Worm (Caenorhabditis elegans): ENCODE data around the gene F48B9.1.

The F48B9.1 gene

DNA sequence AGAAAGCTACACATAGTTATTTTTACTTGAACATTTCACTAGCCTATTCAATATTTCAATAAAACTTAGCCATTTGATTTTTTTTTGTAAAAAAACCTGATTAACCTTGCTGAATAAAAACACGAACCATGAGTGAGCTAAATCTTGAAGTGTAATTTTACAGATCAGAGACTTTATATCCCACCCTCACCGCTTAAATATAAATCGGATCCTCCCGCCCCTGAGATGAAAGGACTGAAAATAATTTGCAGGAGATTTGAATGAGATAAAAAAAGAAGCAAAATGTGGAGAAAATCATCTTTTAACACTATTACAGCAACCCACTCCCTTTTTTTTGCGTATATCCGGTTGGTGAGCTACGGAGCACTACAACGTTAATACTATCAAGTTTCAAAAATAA, 30.7 kb upstream of the F48B9.1 start, which contains the start of gene npax-2:
Gene npax-2 (minus strand): TSS at position 101 of the 400 bp plus-strand sequence.
- no peak for TF ChIP-seq F13C5.2 (tag; optimal IDR thresholded peaks at IDR 0.05)
- TF ChIP-seq scrt-1 (GFP tag; IDR thresholded peaks at IDR 0.05): no peak
- TF ChIP-seq ets-7 (tag; optimal IDR thresholded peaks at IDR 0.05): no peak
- TF ChIP-seq hmbx-1 (tag; optimal IDR thresholded peaks at IDR 0.05): no peak
- no peak for TF ChIP-seq tra-4 (tag; optimal IDR thresholded peaks at IDR 0.05)
- no peak for TF ChIP-seq tbx-11 (GFP tag; IDR thresholded peaks at IDR 0.05)
- no peak for TF ChIP-seq sea-1 (GFP tag; conservative IDR thresholded peaks at IDR 0.05)

DNA sequence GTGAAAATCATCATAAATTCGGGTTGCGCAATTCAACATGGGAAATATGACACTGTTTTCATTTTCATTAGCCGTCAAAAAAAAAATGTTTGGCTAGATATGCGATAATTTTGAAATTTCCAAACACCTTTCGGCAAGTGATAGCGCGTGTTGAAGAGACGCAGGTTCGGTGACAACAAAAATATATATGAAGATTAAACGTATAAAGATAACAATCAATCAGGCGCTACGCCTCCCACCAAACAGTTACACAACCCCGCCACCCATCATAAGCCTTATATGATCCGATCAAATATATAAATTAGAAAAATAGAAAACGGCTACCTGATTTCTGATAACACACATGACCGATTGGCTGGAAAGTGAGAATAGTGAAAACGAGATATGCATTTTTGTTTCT, 28.6 kb upstream of the F48B9.1 start:
- TF ChIP-seq ceh-36 (tag; optimal IDR thresholded peaks at IDR 0.05) (no peak), B0310.2 (tag; optimal IDR thresholded peaks at IDR 0.05) (no peak)

DNA sequence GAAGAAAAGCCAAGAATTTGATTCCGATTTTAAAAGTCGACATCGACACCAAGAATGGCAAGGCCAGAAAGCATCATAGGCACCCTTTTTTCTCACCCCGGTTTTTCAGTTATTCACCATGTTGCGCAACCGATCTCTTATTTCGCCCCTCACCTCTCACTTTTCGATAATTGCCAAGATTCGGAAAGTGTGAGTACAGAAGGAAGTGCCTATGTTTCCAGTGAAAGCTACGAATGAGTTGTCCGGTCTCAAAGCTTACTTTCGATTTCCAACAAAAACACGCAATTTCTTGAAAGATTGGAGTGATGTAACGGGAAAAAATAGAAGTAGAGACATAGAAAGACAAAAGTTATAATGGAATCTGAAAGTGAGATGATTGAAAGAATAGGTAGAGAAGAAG, 26.9 kb upstream of the F48B9.1 start:
- no peak for TF ChIP-seq hmg-4 (GFP tag; optimal IDR thresholded peaks at IDR 0.05)
- no peak for TF ChIP-seq scrt-1 (GFP tag; IDR thresholded peaks at IDR 0.05)
- TF ChIP-seq hmbx-1 (tag; optimal IDR thresholded peaks at IDR 0.05): no peak
- TF ChIP-seq tra-4 (tag; optimal IDR thresholded peaks at IDR 0.05): no peak
- TF ChIP-seq sea-1 (GFP tag; conservative IDR thresholded peaks at IDR 0.05): no peak
- TF ChIP-seq ama-1 (optimal IDR thresholded peaks at IDR 0.05): no peak
- no peak for TF ChIP-seq ceh-36 (tag; optimal IDR thresholded peaks at IDR 0.05)
- TF ChIP-seq aly-1 (tag; optimal IDR thresholded peaks at IDR 0.05): no peak
- TF ChIP-seq F13C5.2 (tag; optimal IDR thresholded peaks at IDR 0.05): no peak

DNA sequence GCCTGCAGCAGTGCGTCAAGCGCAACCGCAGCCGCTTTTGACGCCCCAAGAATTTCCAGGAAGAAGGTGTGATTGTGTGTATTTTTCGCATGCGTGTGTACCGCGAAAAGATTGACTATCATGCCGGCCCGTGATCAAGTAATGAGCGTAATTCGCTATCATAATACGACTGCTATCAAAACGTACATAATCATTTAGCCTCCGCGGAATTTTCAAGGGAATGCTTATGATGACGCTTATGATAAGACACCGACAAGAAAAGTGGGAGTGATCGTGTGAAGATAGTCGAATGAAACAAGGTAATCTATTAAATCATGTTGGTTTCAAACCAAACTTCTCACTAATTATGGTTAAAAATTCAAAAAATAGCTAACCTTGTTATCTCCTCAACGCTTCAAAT, 22.8 kb upstream of the F48B9.1 start:
- TF ChIP-seq tra-4 (tag; optimal IDR thresholded peaks at IDR 0.05) (no peak), hnd-1 (tag; optimal IDR thresholded peaks at IDR 0.05) (no peak), ets-7 (tag; optimal IDR thresholded peaks at IDR 0.05) (no peak), hmbx-1 (tag; optimal IDR thresholded peaks at IDR 0.05) (no peak), sea-1 (GFP tag; conservative IDR thresholded peaks at IDR 0.05) (no peak), ceh-36 (tag; optimal IDR thresholded peaks at IDR 0.05) (no peak), pes-1 (GFP tag; IDR thresholded peaks at IDR 0.05) (no peak), flt-1 (GFP tag; IDR thresholded peaks at IDR 0.05) (no peak), aly-1 (tag; optimal IDR thresholded peaks at IDR 0.05) (no peak), B0310.2 (tag; optimal IDR thresholded peaks at IDR 0.05) (no peak), ama-1 (optimal IDR thresholded peaks at IDR 0.05) (no peak), scrt-1 (GFP tag; IDR thresholded peaks at IDR 0.05) (no peak)

DNA sequence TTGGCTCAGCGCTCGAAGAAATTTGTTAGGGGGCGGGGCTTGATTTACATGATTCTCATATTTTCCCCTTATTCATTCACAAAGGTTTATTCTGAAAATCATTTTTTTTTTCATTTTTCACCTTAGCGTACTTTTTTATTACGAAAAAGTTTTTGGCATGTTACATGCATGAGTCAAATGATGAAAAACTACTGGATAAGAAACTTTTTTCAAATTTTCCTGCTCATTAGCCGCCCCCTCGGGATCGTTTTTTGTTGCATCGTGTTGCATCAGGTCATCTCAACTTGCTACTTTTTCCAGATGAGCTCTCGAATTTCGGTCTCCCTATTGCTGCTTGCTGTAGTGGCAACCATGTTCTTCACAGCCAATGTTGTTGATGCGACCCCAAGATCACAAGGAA, 17.6 kb upstream of the F48B9.1 start, which contains the start of gene pdf-2:
Gene pdf-2 (plus strand): TSS at position 301 of the 400 bp plus-strand sequence.
- TF ChIP-seq ama-1 (optimal IDR thresholded peaks at IDR 0.05): no peak
- no peak for TF ChIP-seq ceh-13 (GFP tag; optimal IDR thresholded peaks at IDR 0.05)
- no peak for TF ChIP-seq sea-1 (GFP tag; conservative IDR thresholded peaks at IDR 0.05)
- TF ChIP-seq hnd-1 (tag; optimal IDR thresholded peaks at IDR 0.05): no peak
- TF ChIP-seq tbx-37 (GFP tag; conservative IDR thresholded peaks at IDR 0.05): no peak
- TF ChIP-seq flt-1 (GFP tag; IDR thresholded peaks at IDR 0.05): no peak
- TF ChIP-seq ets-7 (tag; optimal IDR thresholded peaks at IDR 0.05): no peak
- TF ChIP-seq hmbx-1 (tag; optimal IDR thresholded peaks at IDR 0.05): no peak
- TF ChIP-seq pes-1 (GFP tag; IDR thresholded peaks at IDR 0.05): no peak

DNA sequence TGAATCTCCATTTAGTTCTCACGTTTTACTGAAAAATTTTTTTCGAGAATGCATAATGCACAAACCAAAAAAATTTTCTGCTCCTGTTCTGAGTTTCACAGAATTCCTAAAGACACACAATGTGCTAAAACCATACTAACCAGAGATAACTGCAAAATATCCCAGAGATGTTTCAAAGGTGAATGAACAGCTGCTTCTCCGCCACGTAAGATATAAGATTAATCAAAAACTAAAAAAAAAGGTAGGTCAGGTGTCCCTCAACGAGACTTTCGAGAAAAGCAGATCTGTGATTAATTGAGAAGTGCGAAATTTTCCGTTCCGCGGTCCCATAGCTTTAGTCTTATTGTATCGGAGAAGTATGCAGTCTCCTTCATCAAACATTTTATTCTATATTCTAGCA, 15.9 kb upstream of the F48B9.1 start, which contains the start of gene F48B9.3:
Gene F48B9.3 (plus strand): TSS at position 301 of the 400 bp plus-strand sequence.
- TF ChIP-seq hnd-1 (tag; optimal IDR thresholded peaks at IDR 0.05) (no peak), ceh-36 (tag; optimal IDR thresholded peaks at IDR 0.05) (no peak), scrt-1 (GFP tag; IDR thresholded peaks at IDR 0.05) (no peak), flt-1 (GFP tag; IDR thresholded peaks at IDR 0.05) (no peak), ama-1 (optimal IDR thresholded peaks at IDR 0.05) (no peak), ceh-13 (GFP tag; optimal IDR thresholded peaks at IDR 0.05) (no peak), tbx-37 (GFP tag; conservative IDR thresholded peaks at IDR 0.05) (no peak), tra-4 (tag; optimal IDR thresholded peaks at IDR 0.05) (no peak), tbx-11 (GFP tag; IDR thresholded peaks at IDR 0.05) (no peak), hmg-4 (GFP tag; optimal IDR thresholded peaks at IDR 0.05) (no peak), ets-7 (tag; optimal IDR thresholded peaks at IDR 0.05) (no peak), F13C5.2 (tag; optimal IDR thresholded peaks at IDR 0.05) (no peak), B0310.2 (tag; optimal IDR thresholded peaks at IDR 0.05) (no peak), sea-1 (GFP tag; conservative IDR thresholded peaks at IDR 0.05) (no peak), pes-1 (GFP tag; IDR thresholded peaks at IDR 0.05) (no peak), aly-1 (tag; optimal IDR thresholded peaks at IDR 0.05) (no peak), hmbx-1 (tag; optimal IDR thresholded peaks at IDR 0.05) (no peak)

DNA sequence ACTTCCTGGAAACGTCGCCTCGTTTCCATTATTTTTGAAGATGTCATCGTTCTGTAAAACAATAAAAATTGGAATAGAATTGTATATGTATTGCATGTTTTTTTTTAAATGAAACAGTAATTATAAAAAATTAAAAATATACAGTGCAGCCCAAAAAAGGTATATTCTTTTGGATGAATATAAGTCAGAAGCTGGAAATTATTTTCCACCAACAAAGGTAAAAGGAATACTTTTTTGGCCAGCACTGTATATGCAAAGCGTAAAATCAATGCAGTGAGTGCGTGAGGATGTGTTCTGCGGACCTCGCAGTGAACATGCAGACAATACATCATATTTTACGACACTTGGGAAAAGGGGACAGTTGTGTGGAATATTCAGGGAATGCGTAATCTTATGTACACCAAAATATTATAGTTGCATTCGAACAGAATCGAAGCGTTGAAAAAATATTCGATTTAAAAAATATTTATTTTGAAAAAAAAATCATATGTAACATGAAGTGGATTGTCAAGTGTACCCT, 4.3 kb upstream of the F48B9.1 start, which contains the start of gene F48B9.8:
Gene F48B9.8 (minus strand): TSS at position 51 of the 520 bp plus-strand sequence.
- no peak for TF ChIP-seq F13C5.2 (tag; optimal IDR thresholded peaks at IDR 0.05)
- no peak for TF ChIP-seq hmg-4 (GFP tag; optimal IDR thresholded peaks at IDR 0.05)
- no peak for TF ChIP-seq flt-1 (GFP tag; IDR thresholded peaks at IDR 0.05)
- TF ChIP-seq ets-7 (tag; optimal IDR thresholded peaks at IDR 0.05): no peak
- TF ChIP-seq tbx-11 (GFP tag; IDR thresholded peaks at IDR 0.05): no peak
- no peak for TF ChIP-seq hnd-1 (tag; optimal IDR thresholded peaks at IDR 0.05)
- no peak for TF ChIP-seq ceh-36 (tag; optimal IDR thresholded peaks at IDR 0.05)
- no peak for TF ChIP-seq pes-1 (GFP tag; IDR thresholded peaks at IDR 0.05)
- TF ChIP-seq ceh-13 (GFP tag; optimal IDR thresholded peaks at IDR 0.05): no peak
- no peak for TF ChIP-seq tbx-37 (GFP tag; conservative IDR thresholded peaks at IDR 0.05)
- TF ChIP-seq aly-1 (tag; optimal IDR thresholded peaks at IDR 0.05): no peak
- TF ChIP-seq ama-1 (optimal IDR thresholded peaks at IDR 0.05): no peak
- no peak for TF ChIP-seq sea-1 (GFP tag; conservative IDR thresholded peaks at IDR 0.05)
- TF ChIP-seq B0310.2 (tag; optimal IDR thresholded peaks at IDR 0.05): no peak
- TF ChIP-seq tra-4 (tag; optimal IDR thresholded peaks at IDR 0.05): no peak

DNA sequence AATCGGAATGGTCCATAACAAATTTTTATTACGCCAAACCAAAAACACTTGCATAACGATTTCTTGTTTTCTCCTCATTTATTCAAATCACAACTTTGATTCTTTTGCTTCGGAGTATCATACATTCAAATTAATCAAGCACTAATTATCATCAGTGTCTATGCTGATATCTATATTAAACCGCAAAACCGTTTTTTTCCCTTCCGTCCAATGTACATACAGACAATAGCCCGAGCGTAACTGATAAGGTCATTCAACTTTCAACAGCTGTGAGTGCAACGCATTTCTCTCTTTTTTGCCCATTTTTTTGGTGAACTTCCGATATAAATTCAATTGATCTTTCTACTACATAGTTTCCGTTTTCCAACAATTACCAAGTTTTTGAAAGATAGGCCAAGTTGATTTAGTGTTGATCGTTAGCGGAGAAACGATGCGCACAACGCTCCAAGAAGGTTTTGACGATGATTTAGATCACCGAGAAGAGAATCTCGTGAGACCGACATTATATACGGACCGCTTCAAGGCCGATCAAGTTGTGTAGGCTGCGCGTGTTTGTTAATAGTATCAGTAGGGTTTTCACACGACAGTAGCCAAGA, 2.9 kb upstream of the F48B9.1 start:
- TF ChIP-seq tbx-37 (GFP tag; conservative IDR thresholded peaks at IDR 0.05) (no peak), ets-7 (tag; optimal IDR thresholded peaks at IDR 0.05) (no peak), tra-4 (tag; optimal IDR thresholded peaks at IDR 0.05) (no peak), sea-1 (GFP tag; conservative IDR thresholded peaks at IDR 0.05) (no peak), ceh-13 (GFP tag; optimal IDR thresholded peaks at IDR 0.05) (no peak), flt-1 (GFP tag; IDR thresholded peaks at IDR 0.05) (no peak), scrt-1 (GFP tag; IDR thresholded peaks at IDR 0.05) (no peak), hnd-1 (tag; optimal IDR thresholded peaks at IDR 0.05) (no peak), B0310.2 (tag; optimal IDR thresholded peaks at IDR 0.05) (no peak), hmg-4 (GFP tag; optimal IDR thresholded peaks at IDR 0.05) (no peak), ceh-36 (tag; optimal IDR thresholded peaks at IDR 0.05) (no peak), F13C5.2 (tag; optimal IDR thresholded peaks at IDR 0.05) (no peak), pes-1 (GFP tag; IDR thresholded peaks at IDR 0.05) (no peak)
